Fruit fly (Drosophila melanogaster): ENCODE results near the gene pcx.
A peak's percentile ranks its signal among the peaks of the same experiment; 100 is the strongest.

Gene pcx

DNA sequence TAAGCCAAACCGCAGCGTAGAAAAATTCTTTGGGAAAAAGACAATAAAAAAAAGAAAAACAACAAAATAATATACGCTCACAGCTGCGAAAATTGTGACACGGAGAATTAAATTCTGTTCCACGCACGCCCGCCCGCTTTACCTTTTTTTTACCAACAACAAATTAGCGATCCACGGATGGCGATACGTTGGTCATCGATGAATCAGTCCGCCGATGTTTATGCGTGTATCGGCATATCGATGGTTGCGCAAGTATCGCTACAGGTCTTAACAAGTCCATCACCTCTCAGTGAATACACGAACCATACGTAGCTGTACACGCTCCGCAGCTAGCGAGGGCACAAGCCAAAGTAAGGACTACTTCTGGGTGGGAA lies 45.4 kb downstream of the pcx start, which contains the start of gene CG2924 (continued):
- no peak for TF ChIP-seq CG8388 (GFP tag; optimal IDR thresholded peaks at IDR 0.05)
- no peak for TF ChIP-seq CG13123 (GFP tag; optimal IDR thresholded peaks at IDR 0.05)
- no peak for TF ChIP-seq CG10462 (GFP tag; optimal IDR thresholded peaks at IDR 0.05)
- TF ChIP-seq ap (GFP tag; IDR thresholded peaks at IDR 0.05), result no peak
- TF ChIP-seq D (optimal IDR thresholded peaks at IDR 0.05), result no peak
- TF ChIP-seq D (GFP tag; optimal IDR thresholded peaks at IDR 0.05), result no peak
- peak; percentile 56 for TF ChIP-seq ab (GFP tag; optimal IDR thresholded peaks at IDR 0.05)
- TF ChIP-seq zen (tag; optimal IDR thresholded peaks at IDR 0.05), result no peak
- TF ChIP-seq chm (GFP tag; IDR thresholded peaks at IDR 0.05), result peak; percentile 64
- TF ChIP-seq Dll (GFP tag; IDR thresholded peaks at IDR 0.05; ENCODE audit: partially characterized antibody), result peak; percentile 99
- peak; percentile 79 for TF ChIP-seq lilli (GFP tag; optimal IDR thresholded peaks at IDR 0.05)
- peak; percentile 50; the same call in 1 of the 2 replicates for TF ChIP-seq CG1024 (GFP tag; IDR thresholded peaks at IDR 0.05)
- peak; percentile 42 for TF ChIP-seq CrebB (tag; optimal IDR thresholded peaks at IDR 0.05)
- peak; percentile 72 for TF ChIP-seq CG32532 (GFP tag; IDR thresholded peaks at IDR 0.05)
- TF ChIP-seq stwl (tag; optimal IDR thresholded peaks at IDR 0.05), result peak; percentile 54
- TF ChIP-seq Atf3 (GFP tag; optimal IDR thresholded peaks at IDR 0.05), result no peak
- TF ChIP-seq CG14441 (GFP tag; IDR thresholded peaks at IDR 0.05), result peak; percentile 27; the same call in 1 of the 2 replicates
- peak; percentile 89 for TF ChIP-seq CG11456 (GFP tag; IDR thresholded peaks at IDR 0.05)
- no peak for TF ChIP-seq Trl (optimal IDR thresholded peaks at IDR 0.05)
- peak; percentile 36 for TF ChIP-seq Trl (GFP tag; optimal IDR thresholded peaks at IDR 0.05)
- no peak for TF ChIP-seq CG16815 (GFP tag; optimal IDR thresholded peaks at IDR 0.05)
- TF ChIP-seq hb (GFP tag; IDR thresholded peaks at IDR 0.05; ENCODE audit: partially characterized antibody), result peak; percentile 99
- TF ChIP-seq CG15269 (tag; optimal IDR thresholded peaks at IDR 0.05), result peak; percentile 8
- peak; percentile 33 for TF ChIP-seq Nf-YB (GFP tag; optimal IDR thresholded peaks at IDR 0.05)
- TF ChIP-seq CG13894 (tag; optimal IDR thresholded peaks at IDR 0.05), result peak; percentile 83
- peak; percentile 27 for TF ChIP-seq CG18619 (GFP tag; optimal IDR thresholded peaks at IDR 0.05)
- TF ChIP-seq Sin3A (optimal IDR thresholded peaks at IDR 0.05), result peak; percentile 73
- TF ChIP-seq ci (GFP tag; IDR thresholded peaks at IDR 0.05), result peak; percentile 57; the same call in 2 of the 3 replicates
- peak; percentile 87 for TF ChIP-seq CG2116 (GFP tag; optimal IDR thresholded peaks at IDR 0.05)
- TF ChIP-seq B-H1 (GFP tag; IDR thresholded peaks at IDR 0.05), result no peak
- peak; percentile 45 for TF ChIP-seq CG7928 (GFP tag; optimal IDR thresholded peaks at IDR 0.05)
- TF ChIP-seq CG34376 (GFP tag; optimal IDR thresholded peaks at IDR 0.05), result peak; percentile 51
- TF ChIP-seq NfI (GFP tag; optimal IDR thresholded peaks at IDR 0.05), result peak; percentile 52
- TF ChIP-seq Oaz (GFP tag; IDR thresholded peaks at IDR 0.05), result no peak
- peak; percentile 33 for TF ChIP-seq CG4282 (GFP tag; optimal IDR thresholded peaks at IDR 0.05)
- peak; percentile 29 for TF ChIP-seq CG12942 (GFP tag; optimal IDR thresholded peaks at IDR 0.05)
- peak; percentile 73 for TF ChIP-seq CG34422 (GFP tag; IDR thresholded peaks at IDR 0.05)
- TF ChIP-seq cato (GFP tag; optimal IDR thresholded peaks at IDR 0.05; ENCODE audit: borderline replicate concordance), result no peak
- peak; percentile 59 for TF ChIP-seq ash1 (GFP tag; optimal IDR thresholded peaks at IDR 0.05)
- TF ChIP-seq CG6791 (GFP tag; IDR thresholded peaks at IDR 0.05; ENCODE audit: partially characterized antibody), result peak; percentile 100
- TF ChIP-seq usp (GFP tag; optimal IDR thresholded peaks at IDR 0.05), result no peak
- TF ChIP-seq emc (GFP tag; optimal IDR thresholded peaks at IDR 0.05), result peak; percentile 67
- TF ChIP-seq ac (GFP tag; optimal IDR thresholded peaks at IDR 0.05), result no peak
- no peak for TF ChIP-seq Abd-B (GFP tag; optimal IDR thresholded peaks at IDR 0.05)
- peak; percentile 100 for TF ChIP-seq Bgb (GFP tag; IDR thresholded peaks at IDR 0.05; ENCODE audit: partially characterized antibody)
- TF ChIP-seq CG17361 (GFP tag; IDR thresholded peaks at IDR 0.05), result 0 out of 3 replicates have a peak, but pooled peaks have one; percentile 24
- no peak for TF ChIP-seq CG6689 (GFP tag; IDR thresholded peaks at IDR 0.05)
- TF ChIP-seq sc (optimal IDR thresholded peaks at IDR 0.05), result no peak
- TF ChIP-seq sc (GFP tag; optimal IDR thresholded peaks at IDR 0.05), result no peak
- TF ChIP-seq Fer2 (tag; optimal IDR thresholded peaks at IDR 0.05), result peak; percentile 4
- TF ChIP-seq Dip2 (GFP tag; IDR thresholded peaks at IDR 0.05), result no peak
- peak; percentile 13 for TF ChIP-seq CG4854 (GFP tag; optimal IDR thresholded peaks at IDR 0.05)
- TF ChIP-seq CG30403 (GFP tag; optimal IDR thresholded peaks at IDR 0.05), result peak; percentile 52
